Fruit fly (Drosophila melanogaster) whole organism, wandering third instar larva: ENCODE measurements around the gene fu.

ENCODE experiments used
- Abd-B ChIP-seq: fragments of >200 bp; optimal IDR thresholded peaks from 2 replicates; lab custom pipeline; 2017; ENCODE audit warnings: missing biosample characterization, missing genetic modification characterization
- CG32264 ChIP-seq: fragments of 200-800 bp; sonication (Bioruptor generic); optimal IDR thresholded peaks from 2 replicates; lab custom pipeline; 2016; ENCODE audit warnings: missing biosample characterization, missing genetic modification characterization
- CG9705 ChIP-seq: fragments of 200-800 bp; sonication (Bioruptor generic); optimal IDR thresholded peaks from 2 replicates; lab custom pipeline; 2018; ENCODE audit warnings: missing biosample characterization, mild to moderate bottlenecking, missing genetic modification characterization
- CrebA ChIP-seq: fragments of 200-800 bp; sonication (Bioruptor generic); optimal IDR thresholded peaks from 2 replicates; lab custom pipeline; 2016; ENCODE audit warnings: missing biosample characterization, mild to moderate bottlenecking, missing genetic modification characterization, borderline replicate concordance
- Dfd ChIP-seq: fragments of >200 bp; optimal IDR thresholded peaks from 2 replicates; lab custom pipeline; 2017; ENCODE audit warnings: missing biosample characterization, missing genetic modification characterization
- Dif ChIP-seq: fragments of 200-275, 200-300 bp; sonication (Bioruptor generic); optimal IDR thresholded peaks from 2 replicates; lab custom pipeline; 2018; ENCODE audit warnings: missing biosample characterization, missing genetic modification characterization; ENCODE audit not compliant: partially characterized antibody
- HLH106 ChIP-seq: fragments of 200-800 bp; optimal IDR thresholded peaks from 3 replicates; lab custom pipeline; 2019; ENCODE audit warnings: missing biosample characterization, mild to moderate bottlenecking, missing genetic modification characterization, moderate library complexity
- Hr78 ChIP-seq: fragments of >200 bp; optimal IDR thresholded peaks from 2 replicates; lab custom pipeline; 2017; ENCODE audit warnings: missing biosample characterization, missing genetic modification characterization
- Hr83 ChIP-seq: fragments of 200-300 bp; sonication (Bioruptor generic); optimal IDR thresholded peaks from 2 replicates; lab custom pipeline; 2016; ENCODE audit warnings: missing biosample characterization, mild to moderate bottlenecking, missing genetic modification characterization, moderate library complexity; ENCODE audit not compliant: poor library complexity, severe bottlenecking
- Jra ChIP-seq: sonication (Bioruptor generic); optimal IDR thresholded peaks from 2 replicates; lab custom pipeline; 2016; ENCODE audit warnings: missing biosample characterization, missing genetic modification characterization
- Mio ChIP-seq: sonication (Bioruptor generic); optimal IDR thresholded peaks from 2 replicates; lab custom pipeline; 2016; ENCODE audit warnings: missing biosample characterization, missing genetic modification characterization
- Myc ChIP-seq: fragments of >200 bp; optimal IDR thresholded peaks from 2 replicates; lab custom pipeline; 2017
- OdsH ChIP-seq: fragments of 200-800 bp; sonication (Bioruptor generic); optimal IDR thresholded peaks from 2 replicates; lab custom pipeline; 2016; ENCODE audit warnings: missing biosample characterization, mild to moderate bottlenecking, missing genetic modification characterization
- Rel ChIP-seq, 2 experiments: fragments of 200-800 bp; sonication (Bioruptor generic) in 1 of 2; optimal IDR thresholded peaks; 2 replicates in 1 of 2; 3 replicates in 1 of 2; lab custom pipeline; 2016 to 2019; ENCODE audit warnings: mild to moderate bottlenecking in 2 of 2, missing biosample characterization in 2 of 2, missing genetic modification characterization in 2 of 2, moderate library complexity in 1 of 2
- Sp1 ChIP-seq: fragments of 200-800 bp; sonication (Bioruptor generic); optimal IDR thresholded peaks from 3 replicates; lab custom pipeline; 2019; ENCODE audit warnings: missing biosample characterization, mild to moderate bottlenecking, missing genetic modification characterization, moderate library complexity
- br ChIP-seq: fragments of 200-800 bp; sonication (Bioruptor generic); optimal IDR thresholded peaks from 2 replicates; lab custom pipeline; 2016; ENCODE audit warnings: missing biosample characterization, missing genetic modification characterization
- brk ChIP-seq: fragments of 200-800 bp; sonication (Bioruptor generic); optimal IDR thresholded peaks from 2 replicates; lab custom pipeline; 2016; ENCODE audit warnings: missing biosample characterization, mild to moderate bottlenecking, missing genetic modification characterization
- dl ChIP-seq, 2 experiments: fragments of 175-275, 200-275 bp in 1 of 2; fragments of 200-275 bp in 1 of 2; sonication (Bioruptor generic); optimal IDR thresholded peaks; lab custom pipeline; 2018; ENCODE audit warnings: mild to moderate bottlenecking in 2 of 2, missing biosample characterization in 2 of 2, missing genetic modification characterization in 2 of 2, moderate library complexity in 2 of 2; ENCODE audit not compliant: partially characterized antibody in 2 of 2, insufficient read depth in 1 of 2
- dmrt93B ChIP-seq: fragments of 200-800 bp; sonication (Bioruptor generic); optimal IDR thresholded peaks from 2 replicates; lab custom pipeline; 2018; ENCODE audit warnings: missing biosample characterization, mild to moderate bottlenecking, missing genetic modification characterization
- dsf ChIP-seq: sonication (Bioruptor generic); optimal IDR thresholded peaks from 2 replicates; lab custom pipeline; 2016; ENCODE audit warnings: missing biosample characterization, missing genetic modification characterization, borderline replicate concordance
- ey ChIP-seq: fragments of 200-800 bp; sonication (Bioruptor generic); optimal IDR thresholded peaks from 2 replicates; lab custom pipeline; 2016; ENCODE audit warnings: missing biosample characterization, missing genetic modification characterization
- foxo ChIP-seq, 2 experiments: fragments of 200-800 bp; sonication (Bioruptor generic); optimal IDR thresholded peaks; 2 replicates in 1 of 2; 3 replicates in 1 of 2; lab custom pipeline; 2016 to 2017; ENCODE audit warnings: missing biosample characterization in 2 of 2, missing genetic modification characterization in 2 of 2
- fru ChIP-seq: fragments of 200-800 bp; sonication (Bioruptor generic); optimal IDR thresholded peaks from 3 replicates; lab custom pipeline; 2016; ENCODE audit warnings: missing biosample characterization, mild to moderate bottlenecking, missing genetic modification characterization
- h ChIP-seq: fragments of 200-800 bp; sonication (Bioruptor generic); optimal IDR thresholded peaks from 3 replicates; lab custom pipeline; 2016; ENCODE audit warnings: missing biosample characterization, mild to moderate bottlenecking, missing genetic modification characterization
- jim ChIP-seq: fragments of 175-275, 200-325 bp; sonication (Bioruptor generic); optimal IDR thresholded peaks from 2 replicates; lab custom pipeline; 2016; ENCODE audit warnings: missing biosample characterization, mild to moderate bottlenecking, missing genetic modification characterization
- lola ChIP-seq: fragments of >200 bp; optimal IDR thresholded peaks from 2 replicates; lab custom pipeline; 2017; ENCODE audit warnings: missing biosample characterization, missing genetic modification characterization
- pan ChIP-seq: fragments of >200 bp; optimal IDR thresholded peaks from 2 replicates; lab custom pipeline; 2017
- psq ChIP-seq: fragments of 200-800 bp; sonication (Bioruptor generic); optimal IDR thresholded peaks from 3 replicates; lab custom pipeline; 2017; ENCODE audit warnings: missing biosample characterization, mild to moderate bottlenecking, missing genetic modification characterization, moderate library complexity
- rgr ChIP-seq: fragments of 200-800 bp; sonication (Bioruptor generic); optimal IDR thresholded peaks from 3 replicates; lab custom pipeline; 2016; ENCODE audit warnings: missing biosample characterization, mild to moderate bottlenecking, missing genetic modification characterization
- sage ChIP-seq: fragments of 200-800 bp; sonication (Bioruptor generic); optimal IDR thresholded peaks from 2 replicates; lab custom pipeline; 2016; ENCODE audit warnings: missing biosample characterization, mild to moderate bottlenecking, missing genetic modification characterization
- tai ChIP-seq: sonication (Bioruptor generic); optimal IDR thresholded peaks from 2 replicates; lab custom pipeline; 2016; ENCODE audit warnings: missing biosample characterization, missing genetic modification characterization
- usp ChIP-seq: fragments of >200 bp; optimal IDR thresholded peaks from 2 replicates; lab custom pipeline; 2017; ENCODE audit warnings: missing biosample characterization, missing genetic modification characterization
- woc ChIP-seq: sonication (Bioruptor generic); optimal IDR thresholded peaks from 2 replicates; lab custom pipeline; 2016; ENCODE audit warnings: missing biosample characterization, mild to moderate bottlenecking, missing genetic modification characterization

The fu gene

dm6 chrX:18657502-18657947, at the start of gene fu:
fu (plus strand) TSS chrX:18657755.
- TF ChIP-seq HLH106 (tag; lab: Kevin White, UChicago) (peak; percentile 43), psq (peak; percentile 1), Myc (peak; percentile 73), tai (GFP tag; lab: Kevin White, UChicago) (no peak), CG9705 (GFP tag; lab: Kevin White, UChicago) (no peak), CrebA (no peak), dl (GFP tag; optimal IDR thresholded peaks at IDR 0.05; lab: Kevin White, UChicago; ENCODE audit: insufficient read depth in 1 of 2, partially characterized antibody in 2 of 2) (no peak), Sp1 (GFP tag; lab: Kevin White, UChicago) (peak; percentile 11), jim (GFP tag; lab: Kevin White, UChicago) (no peak), Jra (GFP tag; lab: Kevin White, UChicago) (no peak), Abd-B (GFP tag; lab: Kevin White, UChicago) (no peak), rgr (peak; percentile 35), dmrt93B (no peak), foxo (GFP tag; optimal IDR thresholded peaks at IDR 0.05; lab: Kevin White, UChicago) (peak in 1 of 2 experiments; percentile 24), Hr78 (no peak), woc (peak; percentile 56), h (GFP tag; lab: Kevin White, UChicago) (no peak), CG32264 (GFP tag; lab: Kevin White, UChicago) (no peak), sage (GFP tag; lab: Kevin White, UChicago) (no peak), Rel (GFP tag; optimal IDR thresholded peaks at IDR 0.05; lab: Kevin White, UChicago) (no peak), Rel (tag; optimal IDR thresholded peaks at IDR 0.05; lab: Kevin White, UChicago) (peak; percentile 54)

- peak; percentile 30 for TF ChIP-seq Sp1 (GFP tag; lab: Kevin White, UChicago)
- no peak for TF ChIP-seq dl (GFP tag; optimal IDR thresholded peaks at IDR 0.05; lab: Kevin White, UChicago; ENCODE audit: insufficient read depth in 1 of 2, partially characterized antibody in 2 of 2)
- no peak for TF ChIP-seq dsf
- no peak for TF ChIP-seq Dif (GFP tag; lab: Kevin White, UChicago)
- peak; percentile 62 for TF ChIP-seq fru (GFP tag; lab: Kevin White, UChicago)
- TF ChIP-seq br = peak; percentile 24
- peak in 1 of 2 experiments; percentile 58 for TF ChIP-seq foxo (GFP tag; optimal IDR thresholded peaks at IDR 0.05; lab: Kevin White, UChicago)
- TF ChIP-seq Hr78 = no peak
- peak; percentile 21 for TF ChIP-seq rgr
- TF ChIP-seq h (GFP tag; lab: Kevin White, UChicago) = peak; percentile 28
- TF ChIP-seq dmrt93B = peak; percentile 1
- peak; percentile 20 for TF ChIP-seq ey (GFP tag; lab: Kevin White, UChicago)
- TF ChIP-seq HLH106 (tag; lab: Kevin White, UChicago) = peak; percentile 37
Measured at dm6 chrX:18613434-18613833, 44.1 kb upstream of the fu start.

dm6 chrX:18617489-18617888, 40.1 kb upstream of the fu start, which contains the start of gene CG15040:
CG15040 (minus strand) TSS chrX:18617589.
- no peak for TF ChIP-seq Abd-B (GFP tag; lab: Kevin White, UChicago)
- no peak for TF ChIP-seq Dfd
- no peak for TF ChIP-seq br
- TF ChIP-seq Mio = no peak

dm6 chrX:18618122-18618521, 39.4 kb upstream of the fu start:
- TF ChIP-seq Dif (GFP tag; lab: Kevin White, UChicago) (no peak), Hr83 (GFP tag; lab: Kevin White, UChicago) (no peak), lola (GFP tag; lab: Kevin White, UChicago) (no peak), HLH106 (tag; lab: Kevin White, UChicago) (no peak), CG32264 (GFP tag; lab: Kevin White, UChicago) (no peak), pan (lab: Kevin White, UChicago) (no peak), dmrt93B (no peak), tai (GFP tag; lab: Kevin White, UChicago) (no peak), OdsH (no peak), Abd-B (GFP tag; lab: Kevin White, UChicago) (no peak), brk (GFP tag; lab: Kevin White, UChicago) (no peak), usp (GFP tag; lab: Kevin White, UChicago) (no peak), ey (GFP tag; lab: Kevin White, UChicago) (no peak), fru (GFP tag; lab: Kevin White, UChicago) (no peak), Hr78 (no peak)
